Worm (Caenorhabditis elegans): ENCODE data around the gene pqn-91.

pqn-91 gene

DNA sequence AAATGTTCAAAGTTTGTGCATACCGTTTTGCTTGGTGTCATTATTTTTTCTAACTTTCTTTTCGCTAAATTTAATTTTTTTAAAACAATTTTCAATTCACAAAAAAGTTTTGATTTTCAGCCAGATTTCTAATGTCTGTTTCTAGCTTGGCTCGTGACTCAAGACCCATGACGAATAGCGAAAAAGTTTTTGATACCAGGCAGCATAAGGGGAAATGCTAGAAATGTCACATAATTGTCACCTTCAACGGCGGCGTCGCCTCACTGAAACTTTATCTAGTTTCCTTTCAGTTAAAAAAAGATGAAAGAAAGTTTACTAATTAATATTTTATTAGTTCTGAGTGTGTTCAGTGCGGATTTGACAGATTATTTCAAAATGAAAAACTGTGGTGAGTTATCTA, 45.1 kb downstream of the pqn-91 start, which contains the start of gene irld-59:
Gene irld-59, plus strand, starts transcription at position 301 of the 400 bp plus-strand sequence.
- peak in 1 of 2 experiments; percentile 7 for TF ChIP-seq unc-62 (GFP tag; optimal IDR thresholded peaks at IDR 0.05 in 1 of 2)
- TF ChIP-seq unc-62 (tag; optimal IDR thresholded peaks at IDR 0.05) = no peak
- TF ChIP-seq snpc-1.2 (GFP tag; IDR thresholded peaks at IDR 0.05) = no peak
